Fruit fly (Drosophila melanogaster) whole organism, embryonic: ENCODE results near the gene Grd.
A peak's percentile ranks its signal among the peaks of the same experiment; 100 is the strongest.

Source experiments
- Abd-B ChIP-seq: fragments of 200-800 bp; sonication (Bioruptor generic); optimal IDR thresholded peaks from 2 replicates; lab custom pipeline; 2018; ENCODE audit warnings: missing biosample characterization, mild to moderate bottlenecking, missing genetic modification characterization, moderate library complexity
- Awh ChIP-seq: fragments of 200-800 bp; sonication (Bioruptor generic); IDR thresholded peaks from 2 replicates; pipeline ENCODE4, ENCODE4 v1.3.6; 2022; ENCODE audit warnings: missing biosample characterization, missing genetic modification characterization
- B-H2 ChIP-seq: fragments of 200-800 bp; sonication (Bioruptor generic); optimal IDR thresholded peaks from 2 replicates; lab custom pipeline; 2018; ENCODE audit warnings: missing biosample characterization, mild to moderate bottlenecking, missing genetic modification characterization
- BEAF-32 ChIP-seq: fragments of 200-800 bp; sonication (Bioruptor generic); optimal IDR thresholded peaks from 3 replicates; lab custom pipeline; 2017; ENCODE audit warnings: missing biosample characterization, missing genetic modification characterization, mild to moderate bottlenecking, moderate library complexity, missing genetic modification reagents
- CG10462 ChIP-seq: fragments of 200-800 bp; sonication (Bioruptor generic); optimal IDR thresholded peaks from 2 replicates; lab custom pipeline; 2016; ENCODE audit warnings: missing biosample characterization, missing genetic modification characterization
- CG11456 ChIP-seq: fragments of 200-800 bp; sonication (Bioruptor generic); IDR thresholded peaks from 3 replicates; pipeline ENCODE4 v1.3.6; 2022; ENCODE audit warnings: missing biosample characterization, missing genetic modification characterization
- CG12744 ChIP-seq: fragments of 200-800 bp; sonication (Bioruptor generic); optimal IDR thresholded peaks from 2 replicates; lab custom pipeline; 2016; ENCODE audit warnings: missing biosample characterization, missing genetic modification characterization
- CG13775 ChIP-seq: fragments of 200-800 bp; sonication (Bioruptor generic); optimal IDR thresholded peaks from 3 replicates; lab custom pipeline; 2017; ENCODE audit warnings: missing biosample characterization, mild to moderate bottlenecking, missing genetic modification characterization
- CG14710 ChIP-seq: fragments of 200-800 bp; sonication (Bioruptor generic); optimal IDR thresholded peaks from 3 replicates; lab custom pipeline; 2019; ENCODE audit warnings: missing biosample characterization, mild to moderate bottlenecking, missing genetic modification characterization, moderate library complexity
- CG15514 ChIP-seq: fragments of 200-800 bp; sonication (Bioruptor generic); optimal IDR thresholded peaks from 3 replicates; lab custom pipeline; 2017; ENCODE audit warnings: missing biosample characterization, missing genetic modification characterization, mild to moderate bottlenecking, moderate library complexity, missing genetic modification reagents
- CG1603 ChIP-seq: fragments of 200-800 bp; sonication (Bioruptor generic); optimal IDR thresholded peaks from 2 replicates; lab custom pipeline; 2019; ENCODE audit warnings: missing biosample characterization, mild to moderate bottlenecking, missing genetic modification characterization, moderate library complexity
- CG1647 ChIP-seq: fragments of 200-800 bp; sonication (Bioruptor generic); optimal IDR thresholded peaks from 3 replicates; lab custom pipeline; 2016; ENCODE audit warnings: missing biosample characterization, missing genetic modification characterization
- CG18764 ChIP-seq: fragments of 200-800 bp; sonication (Bioruptor generic); optimal IDR thresholded peaks from 3 replicates; lab custom pipeline; 2016; ENCODE audit warnings: missing biosample characterization, missing genetic modification characterization
- CG2116 ChIP-seq: fragments of 200-800 bp; sonication (Bioruptor generic); optimal IDR thresholded peaks from 3 replicates; lab custom pipeline; 2018; ENCODE audit warnings: missing biosample characterization, mild to moderate bottlenecking, missing genetic modification characterization
- CG2120 ChIP-seq: fragments of 200-800 bp; sonication (Bioruptor generic); optimal IDR thresholded peaks from 3 replicates; lab custom pipeline; 2016; ENCODE audit warnings: missing biosample characterization, missing genetic modification characterization
- CG2889 ChIP-seq: fragments of 200-800 bp; sonication (Bioruptor generic); IDR thresholded peaks from 3 replicates; pipeline ENCODE4 v1.3.6; 2022; ENCODE audit warnings: missing biosample characterization, missing genetic modification characterization
- CG30020 ChIP-seq: fragments of 200-800 bp; optimal IDR thresholded peaks from 2 replicates; lab custom pipeline; 2019; ENCODE audit warnings: missing biosample characterization, mild to moderate bottlenecking, missing genetic modification characterization, moderate library complexity
- CG3281 ChIP-seq: fragments of 200-800 bp; sonication (Bioruptor generic); optimal IDR thresholded peaks from 3 replicates; lab custom pipeline; 2017; ENCODE audit warnings: missing biosample characterization, mild to moderate bottlenecking, missing genetic modification characterization
- CG33213 ChIP-seq: fragments of 200-800 bp; sonication (Bioruptor generic); optimal IDR thresholded peaks from 3 replicates; lab custom pipeline; 2016; ENCODE audit warnings: missing biosample characterization, missing genetic modification characterization
- CG34224 ChIP-seq: fragments of 200-800 bp; sonication (Bioruptor generic); IDR thresholded peaks from 3 replicates; pipeline ENCODE4 v1.3.6; 2022; ENCODE audit warnings: missing biosample characterization, missing genetic modification characterization; ENCODE audit not compliant: partially characterized antibody
- CG4820 ChIP-seq: fragments of 200-800 bp; sonication (Bioruptor generic); optimal IDR thresholded peaks from 3 replicates; lab custom pipeline; 2016; ENCODE audit warnings: missing biosample characterization, missing genetic modification characterization
- CG6813 ChIP-seq: fragments of 200-800 bp; sonication (Bioruptor generic); optimal IDR thresholded peaks from 2 replicates; lab custom pipeline; 2017; ENCODE audit warnings: missing biosample characterization, missing genetic modification characterization, mild to moderate bottlenecking, moderate library complexity, missing genetic modification reagents
- CG7357 ChIP-seq: fragments of 200-800 bp; sonication (Bioruptor generic); IDR thresholded peaks from 3 replicates; pipeline ENCODE4 v1.3.6; 2022; ENCODE audit warnings: missing biosample characterization, missing genetic modification characterization
- CG8924 ChIP-seq: fragments of 200-800 bp; optimal IDR thresholded peaks from 3 replicates; lab custom pipeline; 2019; ENCODE audit warnings: missing biosample characterization, mild to moderate bottlenecking, missing genetic modification characterization, moderate library complexity
- CG9609 ChIP-seq: fragments of 200-800 bp; sonication (Bioruptor generic); optimal IDR thresholded peaks from 3 replicates; lab custom pipeline; 2016; ENCODE audit warnings: missing biosample characterization, missing genetic modification characterization
- CrebB ChIP-seq: fragments of 200-800 bp; sonication (Bioruptor generic); optimal IDR thresholded peaks from 3 replicates; lab custom pipeline; 2018; ENCODE audit warnings: missing biosample characterization, mild to moderate bottlenecking, missing genetic modification characterization
- D ChIP-seq, 2 experiments: fragments of 200-800 bp in 1 of 2; fragments of >200 bp in 1 of 2; sonication (Bioruptor generic) in 1 of 2; optimal IDR thresholded peaks; 2 replicates in 1 of 2; 3 replicates in 1 of 2; lab custom pipeline; 2017; ENCODE audit warnings: mild to moderate bottlenecking in 1 of 2, missing biosample characterization in 1 of 2, missing genetic modification characterization in 1 of 2, missing genetic modification reagents in 1 of 2
- Dip3 ChIP-seq: fragments of 200-800 bp; sonication (Bioruptor generic); optimal IDR thresholded peaks from 3 replicates; lab custom pipeline; 2016; ENCODE audit warnings: missing biosample characterization, missing genetic modification characterization
- Dp ChIP-seq: fragments of 200-800 bp; sonication (Bioruptor generic); optimal IDR thresholded peaks from 2 replicates; lab custom pipeline; 2018; ENCODE audit warnings: missing biosample characterization, mild to moderate bottlenecking, missing genetic modification characterization, moderate library complexity
- ERR ChIP-seq: fragments of 200-800 bp; sonication (Bioruptor generic); optimal IDR thresholded peaks from 2 replicates; lab custom pipeline; 2016; ENCODE audit warnings: missing biosample characterization, missing genetic modification characterization
- Ets65A ChIP-seq: fragments of 200-800 bp; sonication (Bioruptor generic); peaks from one replicate; lab custom pipeline; 2016; ENCODE audit warnings: missing biosample characterization, missing genetic modification characterization
- HHEX ChIP-seq: fragments of 200-800 bp; sonication (Bioruptor generic); optimal IDR thresholded peaks from 3 replicates; lab custom pipeline; 2017; ENCODE audit warnings: missing biosample characterization, mild to moderate bottlenecking, missing genetic modification characterization, missing genetic modification reagents
- HLH54F ChIP-seq: fragments of 200-800 bp; sonication (Bioruptor generic); optimal IDR thresholded peaks from 3 replicates; lab custom pipeline; 2016; ENCODE audit warnings: missing biosample characterization, missing genetic modification characterization
- HmgZ ChIP-seq: fragments of 200-800 bp; sonication (Bioruptor generic); optimal IDR thresholded peaks from 2 replicates; lab custom pipeline; 2018; ENCODE audit warnings: missing biosample characterization, mild to moderate bottlenecking, missing genetic modification characterization
- Lhr ChIP-seq: fragments of 200-800 bp; sonication (Bioruptor generic); optimal IDR thresholded peaks from 3 replicates; lab custom pipeline; 2017; ENCODE audit warnings: mild to moderate bottlenecking, missing biosample characterization, missing genetic modification reagents, missing genetic modification characterization
- Mad ChIP-seq: fragments of 200-800 bp; sonication (Bioruptor generic); optimal IDR thresholded peaks from 2 replicates; lab custom pipeline; 2016; ENCODE audit warnings: missing biosample characterization, missing genetic modification characterization
- Sry-β ChIP-seq: fragments of 200-800 bp; sonication (Bioruptor generic); optimal IDR thresholded peaks from 2 replicates; lab custom pipeline; 2018; ENCODE audit warnings: missing biosample characterization, mild to moderate bottlenecking, missing genetic modification characterization, moderate library complexity
- Trl ChIP-seq, 3 experiments: fragments of >200 bp in 2 of 3; fragments of 200-800 bp in 1 of 3; sonication (Bioruptor generic) in 1 of 3; optimal IDR thresholded peaks; 2 replicates in 1 of 3; 3 replicates in 2 of 3; lab custom pipeline; 2016 to 2017; ENCODE audit warnings: missing biosample characterization in 1 of 3, missing genetic modification characterization in 1 of 3
- ash1 ChIP-seq: fragments of 200-800 bp; sonication (Bioruptor generic); optimal IDR thresholded peaks from 2 replicates; lab custom pipeline; 2018; ENCODE audit warnings: missing biosample characterization, mild to moderate bottlenecking, missing genetic modification characterization
- dmrt11E ChIP-seq: fragments of 200-800 bp; sonication (Bioruptor generic); optimal IDR thresholded peaks from 3 replicates; lab custom pipeline; 2018; ENCODE audit warnings: missing biosample characterization, mild to moderate bottlenecking, missing genetic modification characterization, moderate library complexity
- hbn ChIP-seq: fragments of 200-800 bp; sonication (Bioruptor generic); IDR thresholded peaks from 2 replicates; pipeline ENCODE4 v1.3.6; 2022; ENCODE audit warnings: missing biosample characterization, missing genetic modification characterization; ENCODE audit not compliant: partially characterized antibody
- jumu ChIP-seq: fragments of 200-800 bp; sonication (Bioruptor generic); optimal IDR thresholded peaks from 3 replicates; lab custom pipeline; 2016; ENCODE audit warnings: missing biosample characterization, missing genetic modification characterization
- lola ChIP-seq, 3 experiments: fragments of >200 bp in 2 of 3; fragments of 200-800 bp in 1 of 3; sonication (Bioruptor generic) in 1 of 3; optimal IDR thresholded peaks; 2 replicates each; lab custom pipeline; 2017 to 2019; ENCODE audit warnings: missing biosample characterization in 3 of 3, missing genetic modification characterization in 3 of 3, mild to moderate bottlenecking in 1 of 3, moderate library complexity in 1 of 3
- nmo ChIP-seq: fragments of 200-800 bp; sonication (Bioruptor generic); optimal IDR thresholded peaks from 2 replicates; lab custom pipeline; 2018; ENCODE audit warnings: missing biosample characterization, mild to moderate bottlenecking, missing genetic modification characterization, moderate library complexity
- ranshi ChIP-seq: fragments of 200-800 bp; sonication (Bioruptor generic); IDR thresholded peaks from 2 replicates; pipeline ENCODE4 v1.3.6; 2022; ENCODE audit warnings: missing biosample characterization, missing genetic modification characterization
- sens ChIP-seq: fragments of 200-800 bp; sonication (Bioruptor generic); peaks from one replicate; lab custom pipeline; 2016; ENCODE audit warnings: missing biosample characterization, missing genetic modification characterization
- tx ChIP-seq: fragments of 200-800 bp; sonication (Bioruptor generic); optimal IDR thresholded peaks from 2 replicates; lab custom pipeline; 2016; ENCODE audit warnings: missing biosample characterization, missing genetic modification characterization
- vnd ChIP-seq: fragments of 200-800 bp; sonication (Bioruptor generic); IDR thresholded peaks from 3 replicates; pipeline ENCODE4 v1.3.6; 2022; ENCODE audit warnings: missing biosample characterization, missing genetic modification characterization; ENCODE audit not compliant: partially characterized antibody
- vvl ChIP-seq: fragments of 200-800 bp; sonication (Bioruptor generic); IDR thresholded peaks from 2 replicates; pipeline ENCODE4 v1.3.6; 2022; ENCODE audit warnings: missing biosample characterization, missing genetic modification characterization

Gene Grd

dm6 chr3L:17802107-17802506, 21.0 kb upstream of the Grd start, which contains the start of gene NUCB1 (continued):
- TF ChIP-seq nmo (GFP tag; lab: Kevin White, UChicago), result peak; percentile 77
- TF ChIP-seq CG13775 (GFP tag; lab: Kevin White, UChicago), result no peak
- TF ChIP-seq CG11456 (GFP tag; lab: Robert Waterston, UW), result peak; percentile 56; the same call in 1 of the 3 replicates
- peak; percentile 13 for TF ChIP-seq HLH54F (GFP tag; lab: Kevin White, UChicago)
- no peak for TF ChIP-seq CG7357
- TF ChIP-seq B-H2 (GFP tag; lab: Kevin White, UChicago), result peak; percentile 67
- peak; percentile 11 for TF ChIP-seq D (optimal IDR thresholded peaks at IDR 0.05; lab: Kevin White, UChicago)
- no peak for TF ChIP-seq D (GFP tag; optimal IDR thresholded peaks at IDR 0.05; lab: Kevin White, UChicago)
- TF ChIP-seq BEAF-32 (GFP tag; lab: Kevin White, UChicago), result peak; percentile 45
- TF ChIP-seq CG30020, result peak; percentile 29
- TF ChIP-seq CG1647 (GFP tag; lab: Kevin White, UChicago), result peak; percentile 31
- peak; percentile 8 for TF ChIP-seq jumu
- peak; percentile 33 for TF ChIP-seq CG9609 (GFP tag; lab: Kevin White, UChicago)
- peak; percentile 12 for TF ChIP-seq Mad (GFP tag; lab: Kevin White, UChicago)
- peak; percentile 36; the same call in 1 of the 2 replicates for TF ChIP-seq Awh (GFP tag; lab: Robert Waterston, UW)
- TF ChIP-seq CG34224 (GFP tag; lab: Robert Waterston, UW), result peak; percentile 21; the same call in 1 of the 3 replicates
- peak; percentile 70 for TF ChIP-seq CG2120 (GFP tag; lab: Kevin White, UChicago)
- TF ChIP-seq Dip3, result peak; percentile 43
- peak; percentile 45 for TF ChIP-seq Dp (GFP tag; lab: Kevin White, UChicago)
- TF ChIP-seq CG12744 (GFP tag; lab: Kevin White, UChicago), result peak; percentile 47
- peak; percentile 39 for TF ChIP-seq CG3281 (GFP tag; lab: Kevin White, UChicago)
- TF ChIP-seq CG2116 (GFP tag; lab: Kevin White, UChicago), result peak; percentile 56
- TF ChIP-seq HmgZ (tag; lab: Kevin White, UChicago), result peak; percentile 83
- peak; percentile 12 for TF ChIP-seq CrebB (tag; lab: Kevin White, UChicago)
- TF ChIP-seq HHEX (GFP tag; lab: Kevin White, UChicago), result peak; percentile 48
- TF ChIP-seq sens, result peak; percentile 79
- peak; percentile 62 for TF ChIP-seq Abd-B (GFP tag; lab: Kevin White, UChicago)
- no peak for TF ChIP-seq vnd
- peak; percentile 7 for TF ChIP-seq CG4820 (GFP tag; lab: Kevin White, UChicago)
- no peak for TF ChIP-seq ash1
- TF ChIP-seq Trl (optimal IDR thresholded peaks at IDR 0.05; lab: Kevin White, UChicago), result no peak
- peak; percentile 36 for TF ChIP-seq Trl (GFP tag; optimal IDR thresholded peaks at IDR 0.05; lab: Kevin White, UChicago)
- peak; percentile 60 for TF ChIP-seq CG14710 (tag; lab: Kevin White, UChicago)
- no peak for TF ChIP-seq CG10462 (GFP tag; lab: Kevin White, UChicago)
- peak; percentile 12 for TF ChIP-seq dmrt11E (tag; lab: Kevin White, UChicago)
- 0 out of 2 replicates have a peak, but pooled peaks have one; percentile 14 for TF ChIP-seq ranshi (GFP tag; lab: Robert Waterston, UW)
- peak; percentile 87 for TF ChIP-seq CG1603 (tag; lab: Kevin White, UChicago)
- TF ChIP-seq CG33213 (GFP tag; lab: Kevin White, UChicago), result peak; percentile 79
- peak; percentile 15 for TF ChIP-seq tx (GFP tag; lab: Kevin White, UChicago)
- no peak for TF ChIP-seq CG18764 (GFP tag; lab: Kevin White, UChicago)
- peak; percentile 16 for TF ChIP-seq CG6813 (GFP tag; lab: Kevin White, UChicago)
- TF ChIP-seq CG2889, result no peak
- peak; percentile 23 for TF ChIP-seq Sry-β (GFP tag; lab: Kevin White, UChicago)
- peak; percentile 83 for TF ChIP-seq CG15514 (GFP tag; lab: Kevin White, UChicago)
- peak; percentile 85 for TF ChIP-seq Lhr (GFP tag; lab: Kevin White, UChicago)
- peak in 1 of 3 experiments; percentile 16 for TF ChIP-seq lola (GFP tag; optimal IDR thresholded peaks at IDR 0.05; lab: Kevin White, UChicago)
- TF ChIP-seq ERR (GFP tag; lab: Kevin White, UChicago), result peak; percentile 34
- TF ChIP-seq vvl, result peak; percentile 45
- peak; percentile 92 for TF ChIP-seq Ets65A (GFP tag; lab: Kevin White, UChicago)
- no peak for TF ChIP-seq hbn (GFP tag; lab: Robert Waterston, UW)
- peak; percentile 48 for TF ChIP-seq CG8924 (tag; lab: Kevin White, UChicago)
